Worm (Caenorhabditis elegans): ENCODE data around the gene K07E3.9.

DNA sequence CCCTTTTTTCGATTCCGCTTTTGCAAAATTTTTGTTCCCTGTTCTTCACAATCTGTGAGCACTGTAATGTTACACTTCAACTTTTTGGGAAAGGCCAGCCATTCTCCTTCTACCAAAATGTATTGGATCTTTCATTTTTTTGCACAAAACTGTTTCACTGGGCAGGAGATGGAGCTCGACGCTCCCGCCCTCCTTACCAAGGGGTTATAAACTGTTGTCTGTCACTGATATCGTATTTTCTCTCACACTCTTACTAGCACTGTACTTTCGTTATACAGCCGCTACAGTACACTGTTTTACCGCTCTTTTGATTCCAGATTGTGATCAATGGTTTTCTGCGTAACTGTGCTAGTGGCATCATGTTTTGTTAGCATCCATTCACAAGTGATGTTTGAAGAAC is 30.3 kb upstream of the K07E3.9 start, which contains the start of gene C46F2.1:
- TF ChIP-seq hmg-4 (GFP tag; optimal IDR thresholded peaks at IDR 0.05) (no peak), tra-4 (tag; optimal IDR thresholded peaks at IDR 0.05) (no peak)

Measured in whole organism, early embryonic.